Worm (Caenorhabditis elegans): ENCODE results near the gene tbc-7.

ce11 chrX:5085465-5085864 lies 48.6 kb upstream of the tbc-7 start:
- peak; percentile 37 for TF ChIP-seq W03F9.2 (tag; optimal IDR thresholded peaks at IDR 0.05)
- peak; percentile 84 for TF ChIP-seq him-1 (tag; optimal IDR thresholded peaks at IDR 0.05)
- peak; percentile 71 for TF ChIP-seq dao-5 (tag; optimal IDR thresholded peaks at IDR 0.05)
